Fruit fly (Drosophila melanogaster) Kc167 (cell line): ENCODE results near the gene pot.

Experiments
- Myc ChIP-seq: fragments of >200 bp; optimal IDR thresholded peaks from 2 replicates; lab custom pipeline; 2017; ENCODE audit warnings: missing external identifiers
- h ChIP-seq: fragments of >200 bp; optimal IDR thresholded peaks from 3 replicates; lab custom pipeline; 2018; ENCODE audit warnings: missing external identifiers
- insv ChIP-seq: fragments of >200 bp; optimal IDR thresholded peaks from 3 replicates; lab custom pipeline; 2018; ENCODE audit warnings: missing external identifiers
- psq ChIP-seq: fragments of >200 bp; optimal IDR thresholded peaks from 2 replicates; lab custom pipeline; 2017; ENCODE audit warnings: missing external identifiers

- TF ChIP-seq insv (lab: Kevin White, UChicago) (no peak), h (no peak), psq (lab: Kevin White, UChicago) (no peak), Myc (lab: Kevin White, UChicago) (no peak)
These were observed 8.2 kb upstream of the pot start for dm6 chrX:11925213-11925612.
